Worm (Caenorhabditis elegans): Measurements from ENCODE around the gene tmd-2.

tmd-2 gene

DNA sequence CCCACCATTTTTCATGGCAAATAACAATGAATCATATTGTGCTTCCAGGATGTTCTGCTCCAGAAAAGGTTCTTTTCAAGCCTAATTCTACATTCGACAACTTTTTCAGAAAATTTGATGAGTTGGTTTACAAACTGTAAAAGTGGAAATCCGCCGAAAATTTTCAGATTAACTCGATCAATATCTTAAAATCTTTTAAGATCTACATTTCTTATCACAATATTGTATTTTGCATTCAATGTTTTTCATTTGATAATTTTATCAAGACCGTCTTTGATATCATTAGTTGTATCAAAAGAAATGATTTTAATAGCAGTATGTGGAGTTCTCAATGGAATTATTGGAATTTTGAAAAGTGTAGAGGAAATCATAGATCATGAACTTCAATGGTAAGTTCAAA is 25.3 kb downstream of the tmd-2 start, which contains the start of gene F38E1.6:
Gene F38E1.6 (plus strand): TSS at position 301 of the 400 bp plus-strand sequence.
- TF ChIP-seq dmd-4 (tag; optimal IDR thresholded peaks at IDR 0.05) (no peak), ztf-11 (tag; optimal IDR thresholded peaks at IDR 0.05) (no peak), nhr-25 (tag; optimal IDR thresholded peaks at IDR 0.05) (no peak)

DNA sequence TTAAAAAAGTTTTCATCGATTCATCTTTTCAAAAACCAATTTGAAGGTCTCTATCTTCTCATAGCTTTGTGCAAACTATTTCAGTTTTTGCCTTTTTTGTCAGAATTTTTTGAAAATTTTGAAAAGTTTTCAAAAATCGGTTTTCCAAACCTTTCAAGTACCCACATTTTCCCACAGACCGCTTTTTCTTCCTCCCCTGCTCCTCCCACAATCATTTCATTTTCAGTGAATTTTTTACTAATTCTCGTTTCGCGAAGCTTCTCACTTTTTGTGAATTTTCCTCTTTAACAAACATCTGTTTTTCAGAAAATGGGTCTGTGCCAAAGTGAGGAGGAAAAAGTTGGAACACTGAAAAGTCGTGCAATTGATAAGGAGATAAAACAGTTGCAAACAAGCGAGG is 36.2 kb downstream of the tmd-2 start, which contains the start of gene gpa-2:
Gene gpa-2 (plus strand): TSS at position 301 of the 400 bp plus-strand sequence.
- TF ChIP-seq ceh-16 (tag; optimal IDR thresholded peaks at IDR 0.05) (no peak), aly-2 (tag; optimal IDR thresholded peaks at IDR 0.05) (no peak), alr-1 (tag; optimal IDR thresholded peaks at IDR 0.05) (no peak), nhr-12 (tag; optimal IDR thresholded peaks at IDR 0.05) (no peak), lin-11 (tag; optimal IDR thresholded peaks at IDR 0.05) (no peak), sma-9 (GFP tag; optimal IDR thresholded peaks at IDR 0.05) (no peak), sma-9 (tag; optimal IDR thresholded peaks at IDR 0.05) (no peak), unc-39 (tag; optimal IDR thresholded peaks at IDR 0.05) (no peak), peb-1 (tag; optimal IDR thresholded peaks at IDR 0.05) (no peak), nhr-10 (tag; optimal IDR thresholded peaks at IDR 0.05) (no peak), nhr-21 (tag; optimal IDR thresholded peaks at IDR 0.05) (no peak), egl-27 (tag; optimal IDR thresholded peaks at IDR 0.05) (no peak), nhr-11 (tag; optimal IDR thresholded peaks at IDR 0.05) (no peak), Y55F3AM.14 (GFP tag; optimal IDR thresholded peaks at IDR 0.05) (no peak)

DNA sequence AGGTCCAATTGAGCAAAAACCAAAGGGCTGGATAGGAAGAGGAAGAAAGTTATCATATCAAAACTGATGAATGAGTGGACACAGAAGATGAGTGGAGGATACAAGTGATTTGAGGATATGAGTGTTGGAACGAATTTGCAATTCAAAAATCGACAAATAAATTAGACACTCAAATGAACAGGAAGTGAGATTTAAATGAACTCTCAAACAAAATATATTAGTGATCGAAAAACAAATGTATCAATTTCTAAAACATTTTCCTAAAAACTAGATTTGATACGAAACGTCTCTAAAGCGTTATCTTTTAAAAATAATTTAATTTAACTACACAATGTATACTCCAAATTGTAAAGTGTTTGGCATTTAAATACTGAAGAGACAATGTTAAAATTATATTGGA is 41.0 kb downstream of the tmd-2 start, which contains the start of gene F38E1.10:
Gene F38E1.10 (minus strand): TSS at position 101 of the 400 bp plus-strand sequence.
- no peak for TF ChIP-seq gmeb-1 (tag; optimal IDR thresholded peaks at IDR 0.05)
- no peak for TF ChIP-seq peb-1 (tag; optimal IDR thresholded peaks at IDR 0.05)
- TF ChIP-seq nhr-21 (tag; optimal IDR thresholded peaks at IDR 0.05): no peak
- TF ChIP-seq crh-2 (tag; optimal IDR thresholded peaks at IDR 0.05): no peak
- no peak for TF ChIP-seq mbf-1 (tag; optimal IDR thresholded peaks at IDR 0.05)
- no peak for TF ChIP-seq nhr-129 (tag; optimal IDR thresholded peaks at IDR 0.05)
- no peak for TF ChIP-seq lin-11 (tag; optimal IDR thresholded peaks at IDR 0.05)
- no peak for TF ChIP-seq ceh-82 (tag; optimal IDR thresholded peaks at IDR 0.05)
- TF ChIP-seq lin-13 (GFP tag; optimal IDR thresholded peaks at IDR 0.05): no peak
- no peak for TF ChIP-seq unc-39 (tag; optimal IDR thresholded peaks at IDR 0.05)
- no peak for TF ChIP-seq ceh-16 (tag; optimal IDR thresholded peaks at IDR 0.05)
- no peak for TF ChIP-seq egl-27 (tag; optimal IDR thresholded peaks at IDR 0.05)
- no peak for TF ChIP-seq ztf-11 (tag; optimal IDR thresholded peaks at IDR 0.05)
- no peak for TF ChIP-seq lin-39 (tag; optimal IDR thresholded peaks at IDR 0.05)

DNA sequence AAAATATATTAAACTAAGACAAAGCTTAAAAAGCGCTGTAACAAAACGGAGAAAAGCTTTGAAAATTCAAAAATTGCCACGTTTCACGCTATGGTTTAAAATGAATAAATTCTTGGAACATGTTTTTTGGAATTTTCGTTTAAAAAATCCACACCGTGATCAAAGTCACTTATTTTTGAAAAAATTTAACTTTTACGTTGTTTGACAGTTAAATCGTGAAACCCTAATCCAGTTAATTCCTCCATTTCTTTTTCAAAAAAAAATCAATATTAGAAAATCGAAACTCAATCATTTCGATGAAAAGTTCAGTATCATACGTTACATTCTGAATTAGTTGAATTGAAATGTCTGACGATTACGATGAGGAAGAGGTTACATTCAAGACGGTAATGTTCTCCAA is 41.4 kb downstream of the tmd-2 start, which contains the start of gene F38E1.3:
Gene F38E1.3 (plus strand): TSS at position 301 of the 400 bp plus-strand sequence.
- TF ChIP-seq lin-11 (tag; optimal IDR thresholded peaks at IDR 0.05) (no peak), nhr-23 (tag; optimal IDR thresholded peaks at IDR 0.05) (no peak), nhr-25 (tag; optimal IDR thresholded peaks at IDR 0.05) (no peak), aly-2 (tag; optimal IDR thresholded peaks at IDR 0.05) (no peak), nhr-10 (tag; optimal IDR thresholded peaks at IDR 0.05) (no peak), Y55F3AM.14 (GFP tag; optimal IDR thresholded peaks at IDR 0.05) (no peak), nhr-77 (tag; optimal IDR thresholded peaks at IDR 0.05) (no peak), sma-3 (GFP tag; optimal IDR thresholded peaks at IDR 0.05) (no peak), ztf-1 (GFP tag; conservative IDR thresholded peaks at IDR 0.05) (no peak), dmd-4 (tag; optimal IDR thresholded peaks at IDR 0.05) (no peak), skn-1 (tag; optimal IDR thresholded peaks at IDR 0.05) (no peak), nhr-237 (tag; optimal IDR thresholded peaks at IDR 0.05) (no peak), blmp-1 (tag; optimal IDR thresholded peaks at IDR 0.05; ENCODE audit: insufficient read depth) (no peak), unc-55 (GFP tag; optimal IDR thresholded peaks at IDR 0.05) (no peak), R02D3.7 (tag; optimal IDR thresholded peaks at IDR 0.05) (no peak), nhr-6 (tag; optimal IDR thresholded peaks at IDR 0.05) (no peak), elt-1 (tag; optimal IDR thresholded peaks at IDR 0.05) (no peak), unc-62 (GFP tag; optimal IDR thresholded peaks at IDR 0.05) (no peak), ceh-16 (tag; optimal IDR thresholded peaks at IDR 0.05) (no peak)

DNA sequence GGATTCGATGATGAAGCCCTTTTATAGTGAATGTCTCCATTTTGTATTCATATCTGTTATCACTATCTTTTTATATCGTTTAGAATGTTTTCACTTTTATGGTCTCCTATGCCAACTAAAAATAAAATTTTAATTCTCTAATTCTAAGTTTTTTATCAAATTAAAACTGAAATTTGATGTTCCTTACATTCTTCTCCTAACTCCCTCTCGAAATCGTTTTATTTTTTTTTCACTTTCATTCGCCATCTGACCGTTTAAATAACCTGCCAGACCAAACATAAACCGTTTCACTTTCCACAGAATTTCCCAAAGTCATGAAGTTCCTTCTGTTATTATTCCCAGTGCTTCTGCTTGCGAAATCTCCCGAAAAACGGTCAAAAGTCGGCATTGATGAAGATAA is 44.7 kb downstream of the tmd-2 start, which contains the start of gene F52E1.5:
Gene F52E1.5 (plus strand): TSS at position 301 of the 400 bp plus-strand sequence.
- TF ChIP-seq skn-1 (tag; optimal IDR thresholded peaks at IDR 0.05) (no peak), blmp-1 (tag; optimal IDR thresholded peaks at IDR 0.05; ENCODE audit: insufficient read depth) (no peak), nhr-237 (tag; optimal IDR thresholded peaks at IDR 0.05) (no peak), zag-1 (tag; optimal IDR thresholded peaks at IDR 0.05) (no peak), elt-3 (tag; optimal IDR thresholded peaks at IDR 0.05) (no peak), nhr-6 (tag; optimal IDR thresholded peaks at IDR 0.05) (no peak), nhr-12 (tag; optimal IDR thresholded peaks at IDR 0.05) (no peak), sem-4 (tag; optimal IDR thresholded peaks at IDR 0.05) (no peak), C34F6.9 (tag; optimal IDR thresholded peaks at IDR 0.05) (no peak), mbf-1 (tag; optimal IDR thresholded peaks at IDR 0.05) (no peak), lin-11 (tag; optimal IDR thresholded peaks at IDR 0.05) (no peak), fos-1 (tag; optimal IDR thresholded peaks at IDR 0.05) (no peak), lin-39 (tag; optimal IDR thresholded peaks at IDR 0.05) (no peak), unc-55 (GFP tag; optimal IDR thresholded peaks at IDR 0.05) (no peak), R02D3.7 (tag; optimal IDR thresholded peaks at IDR 0.05) (no peak), nhr-77 (tag; optimal IDR thresholded peaks at IDR 0.05) (no peak), unc-39 (tag; optimal IDR thresholded peaks at IDR 0.05) (no peak), nhr-25 (tag; optimal IDR thresholded peaks at IDR 0.05) (no peak), alr-1 (tag; optimal IDR thresholded peaks at IDR 0.05) (no peak), lsy-2 (tag; optimal IDR thresholded peaks at IDR 0.05) (no peak)
